Comparison of ENCODE assay signal across 1 fruit fly cellular context in the genomic region with DNA sequence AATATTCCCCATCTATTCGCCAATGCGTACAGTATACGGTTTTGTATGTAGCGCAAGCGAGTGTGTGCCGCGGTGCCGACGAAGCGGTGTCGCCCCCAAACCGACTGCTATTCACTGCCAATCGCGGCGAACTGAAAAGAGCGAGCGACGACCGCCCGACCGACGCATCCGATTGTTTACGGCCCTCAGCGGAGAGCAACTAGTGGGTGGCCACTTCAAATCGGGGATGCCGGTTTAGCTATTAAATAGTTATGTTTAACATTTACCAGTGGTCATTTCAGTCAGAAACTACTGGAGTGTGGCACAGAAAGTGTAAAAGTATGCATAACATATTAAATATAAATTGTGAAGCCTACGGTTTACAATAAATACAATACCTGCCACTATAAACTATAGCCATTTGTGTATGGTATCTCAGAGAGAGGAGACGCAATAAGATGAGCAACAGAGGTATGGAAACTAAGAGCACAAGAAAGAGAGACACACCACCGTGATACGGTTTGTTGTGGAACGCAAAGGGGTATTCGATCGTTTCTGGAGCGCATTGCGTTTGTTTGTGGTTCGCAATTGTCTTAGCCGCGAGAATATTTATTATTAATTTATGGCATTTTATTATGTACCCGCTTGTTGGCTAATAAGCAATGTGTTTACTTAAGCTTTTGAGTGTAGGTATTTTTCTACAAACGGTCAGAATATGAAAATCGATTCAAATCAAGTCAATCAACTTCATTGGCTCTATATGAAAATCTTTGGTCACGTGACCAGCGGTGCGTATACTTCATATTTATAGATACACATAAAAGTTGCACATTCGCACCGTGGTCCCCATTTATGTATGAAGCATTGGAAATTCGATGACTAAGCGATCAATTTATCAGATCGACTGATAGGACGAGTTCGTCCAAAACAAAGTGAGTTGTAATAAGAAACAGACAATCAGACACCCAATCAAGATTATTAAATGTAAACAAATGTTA.
A peak's percentile ranks its signal among the peaks of the same experiment; 100 is the strongest.
TF ChIP-seq lines count a peak whose summit lies in the region.

No protein-coding gene starts in this region.

TF ChIP-seq in whole organism, embryonic, 481 proteins besides CTCF, POLR2A, EP300 and RAD21 (continued from another document):
- TF ChIP-seq chinmo (GFP tag; IDR thresholded peaks at IDR 0.05; lab: Robert Waterston, UW; ENCODE audit: partially characterized antibody) (peak; percentile 62; the same call in 2 of the 4 replicates), H2.0 (GFP tag; IDR thresholded peaks at IDR 0.05; lab: Robert Waterston, UW) (0 out of 2 replicates have a peak, but pooled peaks have one; percentile 6), tx (GFP tag; optimal IDR thresholded peaks at IDR 0.05; lab: Kevin White, UChicago) (no peak)
